3 worm cellular contexts compared by ENCODE assay signal in the genomic region with DNA sequence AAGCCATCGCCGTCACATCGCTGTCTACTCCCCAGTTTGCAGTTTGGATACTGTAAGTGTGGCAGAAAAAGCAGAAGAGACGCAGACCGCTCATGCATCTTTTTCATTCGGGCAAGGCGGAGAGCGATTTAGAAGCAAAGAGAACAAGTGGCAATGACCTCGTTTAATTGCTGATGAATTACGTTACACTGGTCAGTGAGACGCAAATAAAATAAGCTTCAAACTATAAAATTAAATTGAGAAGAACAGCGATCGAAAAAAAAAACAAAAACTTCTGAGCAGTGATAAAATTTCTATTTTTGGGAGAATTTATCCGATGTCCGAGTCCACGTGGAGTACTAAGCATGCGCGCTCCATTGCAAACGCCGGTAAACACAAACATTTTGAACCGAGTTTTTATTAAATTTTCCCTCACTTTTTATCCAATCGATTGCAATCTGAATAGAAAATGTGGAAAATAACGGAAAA.
TF ChIP-seq lines count a peak whose summit lies in the region.

A gene (plus strand): TSS at position 418 of the 468 bp plus-strand sequence.

TF ChIP-seq in whole organism, L1 larva, 84 proteins besides CTCF, POLR2A, EP300 and RAD21 (continued from another document and continues in another):
- TF ChIP-seq unc-30 (tag; optimal IDR thresholded peaks at IDR 0.05; lab: Kevin White, UChicago) = no peak
- peak; percentile 24 for TF ChIP-seq skn-1 (tag; optimal IDR thresholded peaks at IDR 0.05; lab: Kevin White, UChicago)
- peak in 2 of 6 experiments; percentile 36 to 54 for TF ChIP-seq elt-3 (tag; optimal IDR thresholded peaks at IDR 0.05; lab: Kevin White, UChicago)
- no peak for TF ChIP-seq fkh-10 (GFP tag; optimal IDR thresholded peaks at IDR 0.05; lab: Kevin White, UChicago)
- TF ChIP-seq nhr-85 (tag; lab: Kevin White, UChicago) = peak; percentile 94
- peak; percentile 80 for TF ChIP-seq nhr-20 (tag; optimal IDR thresholded peaks at IDR 0.05; lab: Kevin White, UChicago)
- TF ChIP-seq jun-1 (tag; optimal IDR thresholded peaks at IDR 0.05; lab: Kevin White, UChicago) = no peak
- TF ChIP-seq nhr-84 (tag; optimal IDR thresholded peaks at IDR 0.05; lab: Kevin White, UChicago) = no peak
- no peak for TF ChIP-seq aly-2 (tag; optimal IDR thresholded peaks at IDR 0.05; lab: Kevin White, UChicago)
- TF ChIP-seq dsc-1 (tag; optimal IDR thresholded peaks at IDR 0.05; lab: Kevin White, UChicago) = peak; percentile 59
- no peak for TF ChIP-seq ztf-11 (tag; optimal IDR thresholded peaks at IDR 0.05; lab: Kevin White, UChicago)
- peak; percentile 41 to 79 for TF ChIP-seq efl-1 (optimal IDR thresholded peaks at IDR 0.05; lab: Kevin White, UChicago)
- peak; percentile 80 to 97 for TF ChIP-seq efl-1 (GFP tag; optimal IDR thresholded peaks at IDR 0.05 in 1 of 2; lab: Kevin White, UChicago)
- no peak for TF ChIP-seq F16B12.6 (tag; optimal IDR thresholded peaks at IDR 0.05; lab: Kevin White, UChicago)
- TF ChIP-seq unc-130 (tag; optimal IDR thresholded peaks at IDR 0.05; lab: Kevin White, UChicago) = peak; percentile 42
- TF ChIP-seq ama-1 (optimal IDR thresholded peaks at IDR 0.05; lab: Kevin White, UChicago) = no peak
- TF ChIP-seq snpc-4 (tag; optimal IDR thresholded peaks at IDR 0.05; lab: Kevin White, UChicago) = peak; percentile 15
- TF ChIP-seq sptf-1 (tag; optimal IDR thresholded peaks at IDR 0.05; lab: Kevin White, UChicago) = no peak
- peak; percentile 61 for TF ChIP-seq irx-1 (tag; optimal IDR thresholded peaks at IDR 0.05; lab: Kevin White, UChicago)
- no peak for TF ChIP-seq ets-5 (GFP tag; IDR thresholded peaks at IDR 0.05; lab: Robert Waterston, UW)
- peak; percentile 67 for TF ChIP-seq swsn-7 (tag; optimal IDR thresholded peaks at IDR 0.05; lab: Kevin White, UChicago)
- TF ChIP-seq C04F5.9 (tag; optimal IDR thresholded peaks at IDR 0.05; lab: Kevin White, UChicago) = no peak
- TF ChIP-seq tlp-1 (tag; optimal IDR thresholded peaks at IDR 0.05; lab: Kevin White, UChicago) = no peak
- peak; percentile 38 for TF ChIP-seq nhr-77 (tag; optimal IDR thresholded peaks at IDR 0.05; lab: Kevin White, UChicago)
- TF ChIP-seq hpl-2 (GFP tag; optimal IDR thresholded peaks at IDR 0.05; lab: Kevin White, UChicago) = no peak
- TF ChIP-seq unc-98 (GFP tag; IDR thresholded peaks at IDR 0.05; lab: Robert Waterston, UW) = no peak
- no peak for TF ChIP-seq pax-3 (tag; optimal IDR thresholded peaks at IDR 0.05; lab: Kevin White, UChicago)
- TF ChIP-seq lir-3 (tag; optimal IDR thresholded peaks at IDR 0.05; lab: Kevin White, UChicago; ENCODE audit: poor library complexity) = no peak
- peak; percentile 92 to 97 for TF ChIP-seq lsy-2 (tag; optimal IDR thresholded peaks at IDR 0.05; lab: Kevin White, UChicago)
- peak; percentile 45 for TF ChIP-seq C16A3.4 (tag; optimal IDR thresholded peaks at IDR 0.05; lab: Kevin White, UChicago)
- TF ChIP-seq nhr-71 (tag; optimal IDR thresholded peaks at IDR 0.05; lab: Kevin White, UChicago) = peak; percentile 81
- peak; percentile 56 for TF ChIP-seq nhr-90 (tag; optimal IDR thresholded peaks at IDR 0.05; lab: Kevin White, UChicago; ENCODE audit: poor library complexity)
- TF ChIP-seq hlh-17 (GFP tag; optimal IDR thresholded peaks at IDR 0.05; lab: Kevin White, UChicago; ENCODE audit: borderline replicate concordance) = no peak
- TF ChIP-seq C34B4.2 (tag; optimal IDR thresholded peaks at IDR 0.05; lab: Kevin White, UChicago) = no peak
- TF ChIP-seq lin-13 (GFP tag; optimal IDR thresholded peaks at IDR 0.05; lab: Kevin White, UChicago) = peak; percentile 11
- TF ChIP-seq unc-62 (GFP tag; optimal IDR thresholded peaks at IDR 0.05; lab: Kevin White, UChicago) = no peak
- no peak for TF ChIP-seq alr-1 (tag; optimal IDR thresholded peaks at IDR 0.05; lab: Kevin White, UChicago; ENCODE audit: borderline replicate concordance)
- TF ChIP-seq dpl-1 (GFP tag; optimal IDR thresholded peaks at IDR 0.05; lab: Kevin White, UChicago) = peak; percentile 60 to 85 (median 74)
- TF ChIP-seq mef-2 (tag; optimal IDR thresholded peaks at IDR 0.05; lab: Kevin White, UChicago) = no peak
- TF ChIP-seq nhr-12 (tag; optimal IDR thresholded peaks at IDR 0.05; lab: Kevin White, UChicago) = no peak
- peak; percentile 48 for TF ChIP-seq ztf-4 (tag; optimal IDR thresholded peaks at IDR 0.05; lab: Kevin White, UChicago)
- TF ChIP-seq rnt-1 (tag; optimal IDR thresholded peaks at IDR 0.05; lab: Kevin White, UChicago) = peak; percentile 75

TF ChIP-seq in whole organism, L2 larva, 48 proteins besides CTCF, POLR2A, EP300 and RAD21 (continued from another document):
- TF ChIP-seq nhr-25 (tag; optimal IDR thresholded peaks at IDR 0.05; lab: Kevin White, UChicago) (no peak), crh-2 (tag; optimal IDR thresholded peaks at IDR 0.05; lab: Kevin White, UChicago) (no peak), lin-13 (GFP tag; optimal IDR thresholded peaks at IDR 0.05; lab: Kevin White, UChicago) (peak; percentile 0), sma-3 (GFP tag; optimal IDR thresholded peaks at IDR 0.05; lab: Kevin White, UChicago) (peak; percentile 72), unc-39 (tag; optimal IDR thresholded peaks at IDR 0.05; lab: Kevin White, UChicago) (no peak), ztf-4 (tag; optimal IDR thresholded peaks at IDR 0.05; lab: Kevin White, UChicago) (peak; percentile 14), ztf-11 (tag; optimal IDR thresholded peaks at IDR 0.05; lab: Kevin White, UChicago) (no peak), ztf-1 (GFP tag; conservative IDR thresholded peaks at IDR 0.05; lab: Robert Waterston, UW) (no peak), nhr-11 (tag; optimal IDR thresholded peaks at IDR 0.05; lab: Kevin White, UChicago) (no peak), unc-62 (GFP tag; optimal IDR thresholded peaks at IDR 0.05; lab: Kevin White, UChicago) (no peak), Y55F3AM.14 (GFP tag; optimal IDR thresholded peaks at IDR 0.05; lab: Kevin White, UChicago) (peak; percentile 5), sem-4 (tag; optimal IDR thresholded peaks at IDR 0.05; lab: Kevin White, UChicago) (peak; percentile 65), egl-27 (tag; optimal IDR thresholded peaks at IDR 0.05; lab: Kevin White, UChicago) (peak; percentile 11), nhr-23 (tag; optimal IDR thresholded peaks at IDR 0.05; lab: Kevin White, UChicago) (no peak), ama-1 (optimal IDR thresholded peaks at IDR 0.05; lab: Kevin White, UChicago) (peak; percentile 24), elt-1 (tag; optimal IDR thresholded peaks at IDR 0.05; lab: Kevin White, UChicago) (no peak), nhr-21 (tag; optimal IDR thresholded peaks at IDR 0.05; lab: Kevin White, UChicago) (peak; percentile 45), nhr-10 (tag; optimal IDR thresholded peaks at IDR 0.05; lab: Kevin White, UChicago) (no peak), mbf-1 (tag; optimal IDR thresholded peaks at IDR 0.05; lab: Kevin White, UChicago) (no peak)

TF ChIP-seq in whole organism, L4 larva, 104 proteins besides CTCF, POLR2A, EP300 and RAD21 (continued from another document):
- TF ChIP-seq pqm-1 (tag; optimal IDR thresholded peaks at IDR 0.05; lab: Kevin White, UChicago) (no peak), zag-1 (tag; optimal IDR thresholded peaks at IDR 0.05; lab: Kevin White, UChicago) (no peak), nhr-25 (tag; optimal IDR thresholded peaks at IDR 0.05; lab: Kevin White, UChicago; ENCODE audit: borderline replicate concordance, insufficient read depth) (peak; percentile 58), ceh-28 (tag; optimal IDR thresholded peaks at IDR 0.05; lab: Kevin White, UChicago) (no peak), mes-2 (tag; optimal IDR thresholded peaks at IDR 0.05; lab: Kevin White, UChicago; ENCODE audit: poor library complexity, severe bottlenecking) (peak; percentile 57), hlh-30 (tag; optimal IDR thresholded peaks at IDR 0.05; lab: Kevin White, UChicago; ENCODE audit: insufficient read depth) (peak; percentile 58), ceh-82 (tag; optimal IDR thresholded peaks at IDR 0.05; lab: Kevin White, UChicago) (no peak), hif-1 (tag; optimal IDR thresholded peaks at IDR 0.05; lab: Kevin White, UChicago) (no peak), dpl-1 (GFP tag; optimal IDR thresholded peaks at IDR 0.05; lab: Kevin White, UChicago) (peak; percentile 75), hmg-1.1 (GFP tag; IDR thresholded peaks at IDR 0.05; lab: Robert Waterston, UW) (peak; percentile 68), lin-15B (tag; optimal IDR thresholded peaks at IDR 0.05; lab: Kevin White, UChicago) (no peak), nhr-102 (tag; optimal IDR thresholded peaks at IDR 0.05; lab: Kevin White, UChicago) (no peak), ceh-20 (GFP tag; IDR thresholded peaks at IDR 0.05; lab: Robert Waterston, UW) (no peak), lin-1 (GFP tag; IDR thresholded peaks at IDR 0.05; lab: Robert Waterston, UW) (no peak), ztf-11 (tag; optimal IDR thresholded peaks at IDR 0.05; lab: Kevin White, UChicago) (no peak)
